Fruit fly (Drosophila melanogaster) whole organism, embryonic: ENCODE data around the gene cmb.
A peak's percentile ranks its signal among the peaks of the same experiment; 100 is the strongest.

ENCODE experiments used
- Antp ChIP-seq: fragments of 200-800 bp; sonication (Bioruptor generic); optimal IDR thresholded peaks from 3 replicates; lab custom pipeline; 2016; ENCODE audit warnings: missing biosample characterization, missing genetic modification characterization
- CG10543 ChIP-seq: fragments of 200-800 bp; sonication (Bioruptor generic); optimal IDR thresholded peaks from 3 replicates; lab custom pipeline; 2017; ENCODE audit warnings: missing biosample characterization, mild to moderate bottlenecking, missing genetic modification characterization, moderate library complexity
- CG11696 ChIP-seq: fragments of 200-800 bp; sonication (Bioruptor generic); IDR thresholded peaks from 2 replicates; pipeline ENCODE4 v1.3.6; 2022; ENCODE audit warnings: missing biosample characterization, missing genetic modification characterization
- CG12219 ChIP-seq: fragments of 200-800 bp; sonication (Bioruptor generic); optimal IDR thresholded peaks from 3 replicates; lab custom pipeline; 2018; ENCODE audit warnings: missing biosample characterization, mild to moderate bottlenecking, missing genetic modification characterization
- CG12391 ChIP-seq: fragments of 200-800 bp; sonication (Bioruptor generic); optimal IDR thresholded peaks from 3 replicates; lab custom pipeline; 2018; ENCODE audit warnings: missing biosample characterization, mild to moderate bottlenecking, missing genetic modification characterization, moderate library complexity
- CG14441 ChIP-seq: fragments of 200-800 bp; sonication (Bioruptor generic); IDR thresholded peaks from 2 replicates; pipeline ENCODE4 v1.3.6; 2022; ENCODE audit warnings: missing biosample characterization, missing genetic modification characterization
- CG15269 ChIP-seq: fragments of 200-800 bp; sonication (Bioruptor generic); optimal IDR thresholded peaks from 2 replicates; lab custom pipeline; 2018; ENCODE audit warnings: missing biosample characterization, mild to moderate bottlenecking, missing genetic modification characterization, moderate library complexity
- CG17385 ChIP-seq: fragments of 200-800 bp; sonication (Bioruptor generic); optimal IDR thresholded peaks from 3 replicates; lab custom pipeline; 2018; ENCODE audit warnings: missing biosample characterization, mild to moderate bottlenecking, missing genetic modification characterization
- CG17568 ChIP-seq: fragments of 200-800 bp; sonication (Bioruptor generic); optimal IDR thresholded peaks from 2 replicates; lab custom pipeline; 2018; ENCODE audit warnings: missing biosample characterization, mild to moderate bottlenecking, missing genetic modification characterization, moderate library complexity
- CG2116 ChIP-seq: fragments of 200-800 bp; sonication (Bioruptor generic); optimal IDR thresholded peaks from 3 replicates; lab custom pipeline; 2018; ENCODE audit warnings: missing biosample characterization, mild to moderate bottlenecking, missing genetic modification characterization
- CG31365 ChIP-seq: fragments of 200-800 bp; sonication (Bioruptor generic); optimal IDR thresholded peaks from 2 replicates; lab custom pipeline; 2018; ENCODE audit warnings: missing biosample characterization, mild to moderate bottlenecking, missing genetic modification characterization
- CG3281 ChIP-seq: fragments of 200-800 bp; sonication (Bioruptor generic); optimal IDR thresholded peaks from 3 replicates; lab custom pipeline; 2017; ENCODE audit warnings: missing biosample characterization, mild to moderate bottlenecking, missing genetic modification characterization
- CG4854 ChIP-seq: fragments of 200-800 bp; sonication (Bioruptor generic); optimal IDR thresholded peaks from 2 replicates; lab custom pipeline; 2016; ENCODE audit warnings: missing biosample characterization, missing genetic modification characterization, inconsistent platforms
- CG6813 ChIP-seq: fragments of 200-800 bp; sonication (Bioruptor generic); optimal IDR thresholded peaks from 2 replicates; lab custom pipeline; 2017; ENCODE audit warnings: missing biosample characterization, missing genetic modification characterization, mild to moderate bottlenecking, moderate library complexity, missing genetic modification reagents
- CG8388 ChIP-seq: fragments of 200-800 bp; sonication (Bioruptor generic); optimal IDR thresholded peaks from 2 replicates; lab custom pipeline; 2019; ENCODE audit warnings: missing biosample characterization, mild to moderate bottlenecking, missing genetic modification characterization, moderate library complexity
- CG8765 ChIP-seq: fragments of 200-800 bp; sonication (Bioruptor generic); IDR thresholded peaks from 2 replicates; pipeline ENCODE4 v1.3.6; 2022; ENCODE audit warnings: missing biosample characterization, missing genetic modification characterization
- CG9215 ChIP-seq: fragments of 200-800 bp; sonication (Bioruptor generic); IDR thresholded peaks from 2 replicates; pipeline ENCODE4 v1.3.6; 2022; ENCODE audit warnings: missing biosample characterization, missing genetic modification characterization
- CTCF ChIP-seq: fragments of 200-800 bp; sonication (Bioruptor generic); optimal IDR thresholded peaks from 2 replicates; lab custom pipeline; 2017; ENCODE audit warnings: missing biosample characterization, mild to moderate bottlenecking, missing genetic modification characterization, moderate library complexity
- ERR ChIP-seq: fragments of 200-800 bp; sonication (Bioruptor generic); optimal IDR thresholded peaks from 2 replicates; lab custom pipeline; 2016; ENCODE audit warnings: missing biosample characterization, missing genetic modification characterization
- Gug ChIP-seq: fragments of 200-800 bp; sonication (Bioruptor generic); IDR thresholded peaks from 4 replicates; pipeline ENCODE4 v1.3.6; 2022; ENCODE audit warnings: missing biosample characterization, missing genetic modification characterization
- H15 ChIP-seq: fragments of 200-800 bp; sonication (Bioruptor generic); IDR thresholded peaks from 3 replicates; pipeline ENCODE4 v1.3.6; 2022; ENCODE audit warnings: missing biosample characterization, missing genetic modification characterization
- Hmr ChIP-seq: fragments of 200-800 bp; sonication (Bioruptor generic); optimal IDR thresholded peaks from 3 replicates; lab custom pipeline; 2017; ENCODE audit warnings: mild to moderate bottlenecking, missing biosample characterization, missing genetic modification reagents, missing genetic modification characterization
- Jarid2 ChIP-seq: fragments of 200-800 bp; sonication (Bioruptor generic); optimal IDR thresholded peaks from 3 replicates; lab custom pipeline; 2017; ENCODE audit warnings: mild to moderate bottlenecking, missing biosample characterization, missing genetic modification reagents, missing genetic modification characterization
- NC2α ChIP-seq: fragments of 200-800 bp; sonication (Bioruptor generic); optimal IDR thresholded peaks from 2 replicates; lab custom pipeline; 2016; ENCODE audit warnings: missing biosample characterization, missing genetic modification characterization
- NFAT ChIP-seq: fragments of 200-800 bp; sonication (Bioruptor generic); IDR thresholded peaks from 2 replicates; pipeline ENCODE4 v1.3.6; 2022; ENCODE audit warnings: missing biosample characterization, missing genetic modification characterization
- Opbp ChIP-seq: fragments of 200-800 bp; sonication (Bioruptor generic); IDR thresholded peaks from 3 replicates; pipeline ENCODE4 v1.3.6; 2022; ENCODE audit warnings: missing biosample characterization, missing genetic modification characterization; ENCODE audit not compliant: partially characterized antibody
- Side ChIP-seq: fragments of 200-800 bp; sonication (Bioruptor generic); optimal IDR thresholded peaks from 2 replicates; lab custom pipeline; 2016; ENCODE audit warnings: missing biosample characterization, missing genetic modification characterization
- Spps ChIP-seq: fragments of 200-800 bp; sonication (Bioruptor generic); optimal IDR thresholded peaks from 2 replicates; lab custom pipeline; 2018; ENCODE audit warnings: missing biosample characterization, mild to moderate bottlenecking, missing genetic modification characterization
- Tbp ChIP-seq: fragments of >200 bp; optimal IDR thresholded peaks from 2 replicates; lab custom pipeline; 2018; ENCODE audit warnings: missing biosample characterization, missing genetic modification characterization
- Usf ChIP-seq: fragments of 200-800 bp; sonication (Bioruptor generic); optimal IDR thresholded peaks from 2 replicates; lab custom pipeline; 2017; ENCODE audit warnings: missing genotype, missing biosample characterization, missing genetic modification characterization
- YL-1 ChIP-seq: fragments of 200-800 bp; sonication (Bioruptor generic); optimal IDR thresholded peaks from 3 replicates; lab custom pipeline; 2017; ENCODE audit warnings: missing biosample characterization, mild to moderate bottlenecking, missing genetic modification characterization
- br ChIP-seq: fragments of >200 bp; optimal IDR thresholded peaks from 2 replicates; lab custom pipeline; 2017
- bsh ChIP-seq, 2 experiments: fragments of 200-800 bp; sonication (Bioruptor generic); optimal IDR thresholded peaks; 2 replicates each; lab custom pipeline; 2017 to 2018; ENCODE audit warnings: mild to moderate bottlenecking in 2 of 2, missing biosample characterization in 2 of 2, missing genetic modification characterization in 2 of 2, moderate library complexity in 1 of 2
- chif ChIP-seq, 2 experiments: fragments of 200-800 bp; sonication (Bioruptor generic); optimal IDR thresholded peaks; 3 replicates each; lab custom pipeline; 2016; ENCODE audit warnings: missing biosample characterization in 2 of 2, missing genetic modification characterization in 2 of 2
- corto ChIP-seq: fragments of 200-800 bp; sonication (Bioruptor generic); optimal IDR thresholded peaks from 2 replicates; lab custom pipeline; 2016; ENCODE audit warnings: missing biosample characterization, mild to moderate bottlenecking, missing genetic modification characterization, moderate library complexity
- crol ChIP-seq: fragments of 200-800 bp; sonication (Bioruptor generic); IDR thresholded peaks from 2 replicates; pipeline ENCODE4 v1.3.6; 2022; ENCODE audit warnings: missing biosample characterization, missing genetic modification characterization
- da ChIP-seq: fragments of 200-800 bp; sonication (Bioruptor generic); optimal IDR thresholded peaks from 2 replicates; lab custom pipeline; 2016; ENCODE audit warnings: missing biosample characterization, missing genetic modification characterization
- dpn ChIP-seq, 2 experiments: fragments of 200-800 bp; sonication (Bioruptor generic); optimal IDR thresholded peaks; 3 replicates each; lab custom pipeline; 2016; ENCODE audit warnings: missing biosample characterization in 2 of 2, missing genetic modification characterization in 2 of 2
- ftz-f1 ChIP-seq: fragments of 200-800 bp; sonication (Bioruptor generic); optimal IDR thresholded peaks from 2 replicates; lab custom pipeline; 2016; ENCODE audit warnings: missing biosample characterization, missing genetic modification characterization
- gsb-n ChIP-seq: fragments of 200-800 bp; sonication (Bioruptor generic); optimal IDR thresholded peaks from 3 replicates; lab custom pipeline; 2018; ENCODE audit warnings: missing biosample characterization, mild to moderate bottlenecking, missing genetic modification characterization
- kay ChIP-seq: fragments of 200-800 bp; sonication (Bioruptor generic); optimal IDR thresholded peaks from 2 replicates; lab custom pipeline; 2016; ENCODE audit warnings: missing biosample characterization, missing genetic modification characterization
- lbe ChIP-seq: fragments of 200-800 bp; sonication (Bioruptor generic); optimal IDR thresholded peaks from 2 replicates; lab custom pipeline; 2016; ENCODE audit warnings: missing biosample characterization, mild to moderate bottlenecking, missing genetic modification characterization
- pita ChIP-seq: fragments of 200-800 bp; sonication (Bioruptor generic); optimal IDR thresholded peaks from 2 replicates; lab custom pipeline; 2017; ENCODE audit warnings: missing biosample characterization, mild to moderate bottlenecking, missing genetic modification characterization
- rib ChIP-seq: fragments of 200-800 bp; sonication (Bioruptor generic); IDR thresholded peaks from 2 replicates; pipeline ENCODE4 v1.3.6; 2022; ENCODE audit warnings: missing biosample characterization, missing genetic modification characterization
- ro ChIP-seq: fragments of 200-800 bp; sonication (Bioruptor generic); IDR thresholded peaks from 2 replicates; pipeline ENCODE4 v1.3.6; 2022; ENCODE audit warnings: missing biosample characterization, missing genetic modification characterization
- sd ChIP-seq: fragments of 200-800 bp; sonication (Bioruptor generic); optimal IDR thresholded peaks from 3 replicates; lab custom pipeline; 2018; ENCODE audit warnings: missing biosample characterization, mild to moderate bottlenecking, missing genetic modification characterization, moderate library complexity
- shn ChIP-seq: fragments of 200-800 bp; sonication (Bioruptor generic); optimal IDR thresholded peaks from 3 replicates; lab custom pipeline; 2016; ENCODE audit warnings: missing biosample characterization, missing genetic modification characterization
- stc ChIP-seq: fragments of 200-800 bp; sonication (Bioruptor generic); IDR thresholded peaks from 2 replicates; pipeline ENCODE4 v1.3.6; 2022; ENCODE audit warnings: missing biosample characterization, missing genetic modification characterization
- tio ChIP-seq: fragments of 200-800 bp; sonication (Bioruptor generic); optimal IDR thresholded peaks from 2 replicates; lab custom pipeline; 2017; ENCODE audit warnings: missing biosample characterization, missing genetic modification characterization, inconsistent platforms
- vfl ChIP-seq: fragments of 200-800 bp; sonication (Bioruptor generic); optimal IDR thresholded peaks from 2 replicates; lab custom pipeline; 2016; ENCODE audit warnings: missing biosample characterization, missing genetic modification characterization
- yki ChIP-seq: fragments of >200 bp; optimal IDR thresholded peaks from 3 replicates; lab custom pipeline; 2018
- z ChIP-seq: fragments of 200-800 bp; sonication (Bioruptor generic); IDR thresholded peaks from 3 replicates; pipeline ENCODE4 v1.3.6; 2022; ENCODE audit warnings: missing biosample characterization, missing genetic modification characterization

The cmb gene

dm6 chr3L:13450177-13450793, 7.9 kb downstream of the cmb start, which contains the start of the genes JMJD7 and CG10738 (continued):
- no peak for TF ChIP-seq Jarid2 (GFP tag; lab: Kevin White, UChicago)
- TF ChIP-seq H15, result peak; percentile 60; the same call in 2 of the 3 replicates
- peak; percentile 76 for TF ChIP-seq CG14441
- no peak for TF ChIP-seq CG17568 (GFP tag; lab: Kevin White, UChicago)
- no peak for TF ChIP-seq Tbp (GFP tag; lab: Kevin White, UChicago)
- TF ChIP-seq vfl (GFP tag; lab: Kevin White, UChicago), result no peak
- TF ChIP-seq CG6813 (GFP tag; lab: Kevin White, UChicago), result peak; percentile 27
- no peak for TF ChIP-seq gsb-n (tag; lab: Kevin White, UChicago)
- no peak for TF ChIP-seq crol (GFP tag; lab: Robert Waterston, UW)
- peak; percentile 52; the same call in 1 of the 2 replicates for TF ChIP-seq CG11696 (GFP tag; lab: Robert Waterston, UW)
- no peak for TF ChIP-seq Usf (GFP tag; lab: Kevin White, UChicago)
- TF ChIP-seq Opbp (GFP tag; lab: Robert Waterston, UW), result 0 out of 3 replicates have a peak, but pooled peaks have one; percentile 35
- TF ChIP-seq Spps, result no peak
- TF ChIP-seq NC2α (GFP tag; lab: Kevin White, UChicago), result no peak
- TF ChIP-seq CG31365, result no peak
- no peak for TF ChIP-seq ERR (GFP tag; lab: Kevin White, UChicago)
- TF ChIP-seq CG15269, result no peak
- TF ChIP-seq corto (GFP tag; lab: Kevin White, UChicago), result no peak
- no peak for TF ChIP-seq CG12219 (GFP tag; lab: Kevin White, UChicago)
- peak; percentile 23 for TF ChIP-seq CG2116 (GFP tag; lab: Kevin White, UChicago)
- peak; percentile 41 for TF ChIP-seq stc
- no peak for TF ChIP-seq sd (tag; lab: Kevin White, UChicago)
- TF ChIP-seq shn, result peak; percentile 12
- peak; percentile 6 for TF ChIP-seq Hmr (GFP tag; lab: Kevin White, UChicago)
- peak in 1 of 2 experiments; percentile 13 for TF ChIP-seq bsh (GFP tag; optimal IDR thresholded peaks at IDR 0.05; lab: Kevin White, UChicago)
- no peak for TF ChIP-seq br
- TF ChIP-seq ftz-f1 (GFP tag; lab: Kevin White, UChicago), result peak; percentile 56
- TF ChIP-seq CG8388 (GFP tag; lab: Kevin White, UChicago), result no peak
- peak; percentile 83 for TF ChIP-seq NFAT
- peak; percentile 54; the same call in 1 of the 2 replicates for TF ChIP-seq rib (GFP tag; lab: Robert Waterston, UW)
- no peak for TF ChIP-seq Antp
- TF ChIP-seq CG9215 (GFP tag; lab: Robert Waterston, UW), result peak; percentile 61
- TF ChIP-seq da (GFP tag; lab: Kevin White, UChicago), result no peak
- TF ChIP-seq CTCF (GFP tag; lab: Kevin White, UChicago), result peak; percentile 27
- no peak for TF ChIP-seq yki (lab: Kevin White, UChicago)
- peak; percentile 87 for TF ChIP-seq CG10543
- no peak for TF ChIP-seq tio
- peak; percentile 82 for TF ChIP-seq CG3281 (GFP tag; lab: Kevin White, UChicago)
- TF ChIP-seq CG17385, result no peak
- TF ChIP-seq lbe, result peak; percentile 26
- peak; percentile 77 for TF ChIP-seq Gug (GFP tag; lab: Robert Waterston, UW)
- no peak for TF ChIP-seq z (GFP tag; lab: Robert Waterston, UW)
- peak; percentile 32 for TF ChIP-seq CG12391 (tag; lab: Kevin White, UChicago)
- peak; percentile 6 for TF ChIP-seq kay (GFP tag; lab: Kevin White, UChicago)
- peak; percentile 33; the same call in 1 of the 2 replicates for TF ChIP-seq CG8765 (GFP tag; lab: Robert Waterston, UW)
- TF ChIP-seq chif (GFP tag; optimal IDR thresholded peaks at IDR 0.05; lab: Kevin White, UChicago), result no peak
- 0 out of 2 replicates have a peak, but pooled peaks have one; percentile 16 for TF ChIP-seq ro (GFP tag; lab: Robert Waterston, UW)
- no peak for TF ChIP-seq YL-1 (GFP tag; lab: Kevin White, UChicago)
- peak in 1 of 2 experiments; percentile 15 for TF ChIP-seq dpn (GFP tag; optimal IDR thresholded peaks at IDR 0.05; lab: Kevin White, UChicago)
- TF ChIP-seq pita (GFP tag; lab: Kevin White, UChicago), result no peak
- no peak for TF ChIP-seq Side (GFP tag; lab: Kevin White, UChicago)
- peak; percentile 29 for TF ChIP-seq CG4854 (GFP tag; lab: Kevin White, UChicago)
